Fruit fly (Drosophila melanogaster) whole organism, embryonic: ENCODE data around the gene FASN2.

ENCODE experiments used
- Adf1 ChIP-seq: fragments of 200-800 bp; sonication (Bioruptor generic); IDR thresholded peaks from 2 replicates; pipeline ENCODE4 v1.3.6; 2022; ENCODE audit warnings: missing biosample characterization, missing genetic modification characterization
- B-H2 ChIP-seq: fragments of 200-800 bp; sonication (Bioruptor generic); optimal IDR thresholded peaks from 2 replicates; lab custom pipeline; 2018; ENCODE audit warnings: missing biosample characterization, mild to moderate bottlenecking, missing genetic modification characterization
- Bdp1 ChIP-seq: fragments of 200-800 bp; sonication (Bioruptor generic); optimal IDR thresholded peaks from 3 replicates; lab custom pipeline; 2016; ENCODE audit warnings: missing biosample characterization, missing genetic modification characterization
- CG10959 ChIP-seq: fragments of 200-800 bp; sonication (Bioruptor generic); IDR thresholded peaks from 2 replicates; pipeline ENCODE4 v1.3.6; 2022; ENCODE audit warnings: missing biosample characterization, missing genetic modification characterization
- CG11247 ChIP-seq: fragments of 200-800 bp; sonication (Bioruptor generic); IDR thresholded peaks from 2 replicates; pipeline ENCODE4 v1.3.6; 2022; ENCODE audit warnings: missing biosample characterization, missing genetic modification characterization
- CG12744 ChIP-seq: fragments of 200-800 bp; sonication (Bioruptor generic); optimal IDR thresholded peaks from 2 replicates; lab custom pipeline; 2016; ENCODE audit warnings: missing biosample characterization, missing genetic modification characterization
- CG13123 ChIP-seq: fragments of 200-800 bp; sonication (Bioruptor generic); optimal IDR thresholded peaks from 2 replicates; lab custom pipeline; 2016; ENCODE audit warnings: missing biosample characterization, missing genetic modification characterization
- CG14667 ChIP-seq: fragments of 200-800 bp; sonication (Bioruptor generic); IDR thresholded peaks from 2 replicates; pipeline ENCODE4 v1.3.6; 2022; ENCODE audit warnings: missing biosample characterization, missing genetic modification characterization
- CG14965 ChIP-seq: fragments of 200-800 bp; sonication (Bioruptor generic); optimal IDR thresholded peaks from 2 replicates; lab custom pipeline; 2016; ENCODE audit warnings: missing biosample characterization, missing genetic modification characterization, borderline replicate concordance
- CG15073 ChIP-seq: fragments of 200-800 bp; sonication (Bioruptor generic); optimal IDR thresholded peaks from 2 replicates; lab custom pipeline; 2016; ENCODE audit warnings: missing biosample characterization, missing genetic modification characterization
- CG16863 ChIP-seq: fragments of 200-800 bp; sonication (Bioruptor generic); optimal IDR thresholded peaks from 3 replicates; lab custom pipeline; 2016; ENCODE audit warnings: missing biosample characterization, missing genetic modification characterization
- CG17186 ChIP-seq: fragments of 200-800 bp; sonication (Bioruptor generic); optimal IDR thresholded peaks from 3 replicates; lab custom pipeline; 2017; ENCODE audit warnings: missing biosample characterization, missing genetic modification reagents, missing genetic modification characterization
- CG17612 ChIP-seq: fragments of 200-800 bp; sonication (Bioruptor generic); IDR thresholded peaks from 2 replicates; pipeline ENCODE4 v1.3.6; 2022; ENCODE audit warnings: missing biosample characterization, missing genetic modification characterization
- CG17912 ChIP-seq: fragments of 200-800 bp; sonication (Bioruptor generic); optimal IDR thresholded peaks from 2 replicates; lab custom pipeline; 2018; ENCODE audit warnings: missing biosample characterization, mild to moderate bottlenecking, missing genetic modification characterization
- CG3065 ChIP-seq: fragments of 200-800 bp; sonication (Bioruptor generic); optimal IDR thresholded peaks from 2 replicates; lab custom pipeline; 2016; ENCODE audit warnings: missing biosample characterization, missing genetic modification characterization
- CG33213 ChIP-seq: fragments of 200-800 bp; sonication (Bioruptor generic); optimal IDR thresholded peaks from 3 replicates; lab custom pipeline; 2016; ENCODE audit warnings: missing biosample characterization, missing genetic modification characterization
- CG34224 ChIP-seq: fragments of 200-800 bp; sonication (Bioruptor generic); IDR thresholded peaks from 3 replicates; pipeline ENCODE4 v1.3.6; 2022; ENCODE audit warnings: missing biosample characterization, missing genetic modification characterization; ENCODE audit not compliant: partially characterized antibody
- CG6254 ChIP-seq: fragments of 200-800 bp; sonication (Bioruptor generic); optimal IDR thresholded peaks from 3 replicates; lab custom pipeline; 2017; ENCODE audit warnings: mild to moderate bottlenecking, missing biosample characterization, missing genetic modification reagents, missing genetic modification characterization
- CG6813 ChIP-seq: fragments of 200-800 bp; sonication (Bioruptor generic); optimal IDR thresholded peaks from 2 replicates; lab custom pipeline; 2017; ENCODE audit warnings: missing biosample characterization, missing genetic modification characterization, mild to moderate bottlenecking, moderate library complexity, missing genetic modification reagents
- CG7357 ChIP-seq: fragments of 200-800 bp; sonication (Bioruptor generic); IDR thresholded peaks from 3 replicates; pipeline ENCODE4 v1.3.6; 2022; ENCODE audit warnings: missing biosample characterization, missing genetic modification characterization
- CG7839 ChIP-seq: fragments of 200-800 bp; sonication (Bioruptor generic); optimal IDR thresholded peaks from 3 replicates; lab custom pipeline; 2018; ENCODE audit warnings: missing biosample characterization, mild to moderate bottlenecking, missing genetic modification characterization, moderate library complexity
- CG9932 ChIP-seq: fragments of 200-800 bp; sonication (Bioruptor generic); IDR thresholded peaks from 2 replicates; pipeline ENCODE4 v1.3.6; 2022; ENCODE audit warnings: missing biosample characterization, missing genetic modification characterization
- CkIIα-i1 ChIP-seq: fragments of 200-800 bp; sonication (Bioruptor generic); IDR thresholded peaks from 2 replicates; pipeline ENCODE4 v1.3.6; 2022; ENCODE audit warnings: missing biosample characterization, missing genetic modification characterization
- CoRest ChIP-seq: fragments of 200-800 bp; sonication (Bioruptor generic); optimal IDR thresholded peaks from 3 replicates; lab custom pipeline; 2018; ENCODE audit warnings: missing biosample characterization, mild to moderate bottlenecking, missing genetic modification characterization, moderate library complexity
- D ChIP-seq, 2 experiments: fragments of 200-800 bp in 1 of 2; fragments of >200 bp in 1 of 2; sonication (Bioruptor generic) in 1 of 2; optimal IDR thresholded peaks; 2 replicates in 1 of 2; 3 replicates in 1 of 2; lab custom pipeline; 2017; ENCODE audit warnings: mild to moderate bottlenecking in 1 of 2, missing biosample characterization in 1 of 2, missing genetic modification characterization in 1 of 2, missing genetic modification reagents in 1 of 2
- E2f1 ChIP-seq: fragments of 200-800 bp; sonication (Bioruptor generic); IDR thresholded peaks from 2 replicates; pipeline ENCODE4 v1.3.6; 2022; ENCODE audit warnings: missing biosample characterization, missing genetic modification characterization
- Elba2 ChIP-seq: fragments of 200-800 bp; sonication (Bioruptor generic); optimal IDR thresholded peaks from 3 replicates; lab custom pipeline; 2016; ENCODE audit warnings: missing biosample characterization, missing genetic modification characterization
- Ets97D ChIP-seq: fragments of 200-800 bp; sonication (Bioruptor generic); optimal IDR thresholded peaks from 3 replicates; lab custom pipeline; 2016; ENCODE audit warnings: missing biosample characterization, missing genetic modification characterization
- Hmx ChIP-seq: fragments of 200-800 bp; sonication (Bioruptor generic); optimal IDR thresholded peaks from 2 replicates; lab custom pipeline; 2016; ENCODE audit warnings: missing biosample characterization, missing genetic modification characterization
- Hr39 ChIP-seq: fragments of >200 bp; optimal IDR thresholded peaks from 2 replicates; lab custom pipeline; 2017
- Mad ChIP-seq: fragments of 200-800 bp; sonication (Bioruptor generic); optimal IDR thresholded peaks from 2 replicates; lab custom pipeline; 2016; ENCODE audit warnings: missing biosample characterization, missing genetic modification characterization
- Nf-YB ChIP-seq: fragments of 200-800 bp; sonication (Bioruptor generic); optimal IDR thresholded peaks from 3 replicates; lab custom pipeline; 2019; ENCODE audit warnings: missing biosample characterization, mild to moderate bottlenecking, missing genetic modification characterization, moderate library complexity
- Oli ChIP-seq: fragments of 200-800 bp; sonication (Bioruptor generic); optimal IDR thresholded peaks from 2 replicates; lab custom pipeline; 2018; ENCODE audit warnings: missing biosample characterization, mild to moderate bottlenecking, missing genetic modification characterization, moderate library complexity
- Poxn ChIP-seq: fragments of 200-800 bp; sonication (Bioruptor generic); IDR thresholded peaks from 2 replicates; pipeline ENCODE4 v1.3.6; 2022; ENCODE audit warnings: missing biosample characterization, missing genetic modification characterization
- Sin3A ChIP-seq: fragments of >200 bp; optimal IDR thresholded peaks from 2 replicates; lab custom pipeline; 2018
- ab ChIP-seq: fragments of 200-800 bp; sonication (Bioruptor generic); optimal IDR thresholded peaks from 2 replicates; lab custom pipeline; 2016; ENCODE audit warnings: missing biosample characterization, missing genetic modification characterization
- chif ChIP-seq, 2 experiments: fragments of 200-800 bp; sonication (Bioruptor generic); optimal IDR thresholded peaks; 3 replicates each; lab custom pipeline; 2016; ENCODE audit warnings: missing biosample characterization in 2 of 2, missing genetic modification characterization in 2 of 2
- chm ChIP-seq: fragments of 200-800 bp; sonication (Bioruptor generic); IDR thresholded peaks from 2 replicates; pipeline ENCODE4 v1.3.6; 2022; ENCODE audit warnings: missing biosample characterization, missing genetic modification characterization
- corto ChIP-seq: fragments of 200-800 bp; sonication (Bioruptor generic); optimal IDR thresholded peaks from 2 replicates; lab custom pipeline; 2016; ENCODE audit warnings: missing biosample characterization, mild to moderate bottlenecking, missing genetic modification characterization, moderate library complexity
- crp ChIP-seq, 2 experiments: fragments of 200-800 bp; sonication (Bioruptor generic); optimal IDR thresholded peaks; 2 replicates in 1 of 2; 3 replicates in 1 of 2; lab custom pipeline; 2017; ENCODE audit warnings: missing biosample characterization in 2 of 2, missing genetic modification characterization in 2 of 2, mild to moderate bottlenecking in 1 of 2, moderate library complexity in 1 of 2
- dan ChIP-seq: fragments of 200-800 bp; sonication (Bioruptor generic); IDR thresholded peaks from 2 replicates; pipeline ENCODE4 v1.3.6; 2022; ENCODE audit warnings: missing biosample characterization, missing genetic modification characterization
- eve ChIP-seq, 2 experiments: fragments of >200 bp; optimal IDR thresholded peaks; 2 replicates each; lab custom pipeline; 2017; ENCODE audit warnings: missing biosample characterization in 2 of 2, missing genetic modification characterization in 2 of 2
- fd3F ChIP-seq: fragments of 200-800 bp; sonication (Bioruptor generic); optimal IDR thresholded peaks from 2 replicates; lab custom pipeline; 2018; ENCODE audit warnings: missing biosample characterization, mild to moderate bottlenecking, missing genetic modification characterization, moderate library complexity
- gem ChIP-seq: fragments of 200-800 bp; sonication (Bioruptor generic); optimal IDR thresholded peaks from 2 replicates; lab custom pipeline; 2019; ENCODE audit warnings: missing biosample characterization, mild to moderate bottlenecking, missing genetic modification characterization, moderate library complexity
- hb ChIP-seq: fragments of 200-800 bp; sonication (Bioruptor generic); IDR thresholded peaks from 3 replicates; pipeline ENCODE4 v1.3.6; 2022; ENCODE audit warnings: missing biosample characterization, missing genetic modification characterization; ENCODE audit not compliant: partially characterized antibody
- kay ChIP-seq: fragments of 200-800 bp; sonication (Bioruptor generic); optimal IDR thresholded peaks from 2 replicates; lab custom pipeline; 2016; ENCODE audit warnings: missing biosample characterization, missing genetic modification characterization
- oc ChIP-seq: fragments of 200-800 bp; sonication (Bioruptor generic); optimal IDR thresholded peaks from 2 replicates; lab custom pipeline; 2018; ENCODE audit warnings: missing biosample characterization, mild to moderate bottlenecking, missing genetic modification characterization, moderate library complexity
- p53 ChIP-seq: fragments of 200-800 bp; sonication (Bioruptor generic); optimal IDR thresholded peaks from 2 replicates; lab custom pipeline; 2016; ENCODE audit warnings: missing biosample characterization, missing genetic modification characterization
- repo ChIP-seq: fragments of 200-800 bp; sonication (Bioruptor generic); optimal IDR thresholded peaks from 2 replicates; lab custom pipeline; 2016; ENCODE audit warnings: missing biosample characterization, missing genetic modification characterization
- seq ChIP-seq: fragments of 200-800 bp; sonication (Bioruptor generic); IDR thresholded peaks from 2 replicates; pipeline ENCODE4 v1.3.6; 2022; ENCODE audit warnings: missing biosample characterization, missing genetic modification characterization
- ssp ChIP-seq: fragments of 200-800 bp; sonication (Bioruptor generic); IDR thresholded peaks from 2 replicates; pipeline ENCODE4 v1.3.6; 2022; ENCODE audit warnings: missing biosample characterization, missing genetic modification characterization
- yki ChIP-seq: fragments of >200 bp; optimal IDR thresholded peaks from 3 replicates; lab custom pipeline; 2018

Gene FASN2

dm6 chr2L:3039774-3040173 is 4.0 kb upstream of the FASN2 start, which contains the start of the genes cnir and CG17221 (continued):
- TF ChIP-seq oc, result no peak
- TF ChIP-seq ab (GFP tag; lab: Kevin White, UChicago), result no peak
- no peak for TF ChIP-seq CG15073 (GFP tag; lab: Kevin White, UChicago)
- TF ChIP-seq CG12744 (GFP tag; lab: Kevin White, UChicago), result peak; percentile 17
- peak; percentile 58 for TF ChIP-seq fd3F
- TF ChIP-seq CG17912 (GFP tag; lab: Kevin White, UChicago), result peak; percentile 1
- TF ChIP-seq Poxn (GFP tag; lab: Robert Waterston, UW), result no peak
- TF ChIP-seq Elba2 (GFP tag; lab: Kevin White, UChicago), result peak; percentile 76
- peak; percentile 88 for TF ChIP-seq B-H2 (GFP tag; lab: Kevin White, UChicago)
- no peak for TF ChIP-seq CG17612 (GFP tag; lab: Robert Waterston, UW)
- TF ChIP-seq CG7357 (GFP tag; lab: Robert Waterston, UW), result no peak
- no peak for TF ChIP-seq Nf-YB
- TF ChIP-seq chm (GFP tag; lab: Robert Waterston, UW), result peak; percentile 45
- TF ChIP-seq CG13123, result peak; percentile 40
- no peak for TF ChIP-seq Hr39 (lab: Kevin White, UChicago)
- TF ChIP-seq dan (GFP tag; lab: Robert Waterston, UW), result no peak
- no peak for TF ChIP-seq CG14965 (GFP tag; lab: Kevin White, UChicago)
- TF ChIP-seq corto (GFP tag; lab: Kevin White, UChicago), result no peak
- TF ChIP-seq yki, result no peak
- TF ChIP-seq CG14667 (GFP tag; lab: Robert Waterston, UW), result no peak
- TF ChIP-seq CG11247, result no peak
- TF ChIP-seq CG10959, result no peak
- TF ChIP-seq eve (GFP tag; optimal IDR thresholded peaks at IDR 0.05; lab: Kevin White, UChicago), result no peak
- TF ChIP-seq D (optimal IDR thresholded peaks at IDR 0.05; lab: Kevin White, UChicago), result no peak
- peak; percentile 38 for TF ChIP-seq D (GFP tag; optimal IDR thresholded peaks at IDR 0.05; lab: Kevin White, UChicago)
- TF ChIP-seq crp (GFP tag; optimal IDR thresholded peaks at IDR 0.05; lab: Kevin White, UChicago), result peak; percentile 61 to 90
- peak; percentile 75 for TF ChIP-seq Ets97D (GFP tag; lab: Kevin White, UChicago)
- peak; percentile 51 for TF ChIP-seq repo
- peak; percentile 49; the same call in 1 of the 2 replicates for TF ChIP-seq seq (GFP tag; lab: Robert Waterston, UW)
- TF ChIP-seq CG7839 (tag; lab: Kevin White, UChicago), result peak; percentile 57
- TF ChIP-seq Sin3A (lab: Kevin White, UChicago), result no peak
- no peak; the same call in 1 of the 2 replicates for TF ChIP-seq Adf1
- TF ChIP-seq chif (GFP tag; optimal IDR thresholded peaks at IDR 0.05; lab: Kevin White, UChicago), result peak; percentile 50 to 68
- TF ChIP-seq gem (tag; lab: Kevin White, UChicago), result peak; percentile 73
- TF ChIP-seq Bdp1 (GFP tag; lab: Kevin White, UChicago), result no peak
- TF ChIP-seq CG9932, result peak; percentile 72
- TF ChIP-seq Oli (tag; lab: Kevin White, UChicago), result peak; percentile 47
- TF ChIP-seq CG6813, result no peak
- no peak for TF ChIP-seq CkIIα-i1 (GFP tag; lab: Robert Waterston, UW)
- peak; percentile 68 for TF ChIP-seq Mad (GFP tag; lab: Kevin White, UChicago)
- TF ChIP-seq hb (GFP tag; lab: Robert Waterston, UW), result no peak
- peak; percentile 62 for TF ChIP-seq CG16863 (GFP tag; lab: Kevin White, UChicago)
- no peak for TF ChIP-seq CG3065 (GFP tag; lab: Kevin White, UChicago)
- TF ChIP-seq Hmx (GFP tag; lab: Kevin White, UChicago), result peak; percentile 52
- no peak for TF ChIP-seq CG6254
- peak; percentile 35; the same call in 1 of the 2 replicates for TF ChIP-seq ssp (GFP tag; lab: Robert Waterston, UW)
- TF ChIP-seq p53 (GFP tag; lab: Kevin White, UChicago), result peak; percentile 45
- peak; percentile 18 for TF ChIP-seq kay (GFP tag; lab: Kevin White, UChicago)
- peak; percentile 76 for TF ChIP-seq CG33213 (GFP tag; lab: Kevin White, UChicago)
- TF ChIP-seq CG17186 (GFP tag; lab: Kevin White, UChicago), result peak; percentile 53
- peak; percentile 74 for TF ChIP-seq CoRest
- peak; percentile 53 for TF ChIP-seq CG34224 (GFP tag; lab: Robert Waterston, UW)
- TF ChIP-seq E2f1 (GFP tag; lab: Robert Waterston, UW), result no peak
